Fruit fly (Drosophila melanogaster) whole organism, embryonic: ENCODE data around the gene Crz.

ENCODE experiments used
- Adf1 ChIP-seq: fragments of 200-800 bp; sonication (Bioruptor generic); IDR thresholded peaks from 2 replicates; pipeline ENCODE4 v1.3.6; 2022; ENCODE audit warnings: missing biosample characterization, missing genetic modification characterization
- Antp ChIP-seq: fragments of 200-800 bp; sonication (Bioruptor generic); optimal IDR thresholded peaks from 3 replicates; lab custom pipeline; 2016; ENCODE audit warnings: missing biosample characterization, missing genetic modification characterization
- Atf-2 ChIP-seq: fragments of 200-800 bp; sonication (Bioruptor generic); optimal IDR thresholded peaks from 2 replicates; lab custom pipeline; 2016; ENCODE audit warnings: missing biosample characterization, missing genetic modification characterization
- B-H1 ChIP-seq: fragments of 200-800 bp; sonication (Bioruptor generic); IDR thresholded peaks from 3 replicates; pipeline ENCODE4 v1.3.6; 2022; ENCODE audit warnings: missing biosample characterization, missing genetic modification characterization
- BEAF-32 ChIP-seq: fragments of 200-800 bp; sonication (Bioruptor generic); optimal IDR thresholded peaks from 3 replicates; lab custom pipeline; 2017; ENCODE audit warnings: missing biosample characterization, missing genetic modification characterization, mild to moderate bottlenecking, moderate library complexity, missing genetic modification reagents
- Bgb ChIP-seq: fragments of 200-800 bp; sonication (Bioruptor generic); IDR thresholded peaks from 2 replicates; pipeline ENCODE4 v1.3.6; 2022; ENCODE audit warnings: missing biosample characterization, missing genetic modification characterization; ENCODE audit not compliant: partially characterized antibody
- CG10147 ChIP-seq: fragments of 200-800 bp; sonication (Bioruptor generic); optimal IDR thresholded peaks from 2 replicates; lab custom pipeline; 2019; ENCODE audit warnings: missing biosample characterization, mild to moderate bottlenecking, missing genetic modification characterization, moderate library complexity
- CG12236 ChIP-seq: fragments of 200-800 bp; sonication (Bioruptor generic); optimal IDR thresholded peaks from 2 replicates; lab custom pipeline; 2016; ENCODE audit warnings: missing biosample characterization, missing genetic modification characterization
- CG12391 ChIP-seq: fragments of 200-800 bp; sonication (Bioruptor generic); optimal IDR thresholded peaks from 3 replicates; lab custom pipeline; 2018; ENCODE audit warnings: missing biosample characterization, mild to moderate bottlenecking, missing genetic modification characterization, moderate library complexity
- CG12659 ChIP-seq: fragments of 200-800 bp; sonication (Bioruptor generic); optimal IDR thresholded peaks from 3 replicates; lab custom pipeline; 2017; ENCODE audit warnings: mild to moderate bottlenecking, missing biosample characterization, missing genetic modification reagents, missing genetic modification characterization
- CG13624 ChIP-seq: fragments of 200-800 bp; sonication (Bioruptor generic); optimal IDR thresholded peaks from 2 replicates; lab custom pipeline; 2016; ENCODE audit warnings: missing biosample characterization, missing genetic modification characterization
- CG15479 ChIP-seq: fragments of 200-800 bp; sonication (Bioruptor generic); optimal IDR thresholded peaks from 3 replicates; lab custom pipeline; 2019; ENCODE audit warnings: missing biosample characterization, mild to moderate bottlenecking, missing genetic modification characterization, moderate library complexity
- CG16779 ChIP-seq: fragments of 200-800 bp; sonication (Bioruptor generic); IDR thresholded peaks from 2 replicates; pipeline ENCODE4 v1.3.6; 2022; ENCODE audit warnings: missing biosample characterization, missing genetic modification characterization
- CG17385 ChIP-seq: fragments of 200-800 bp; sonication (Bioruptor generic); optimal IDR thresholded peaks from 3 replicates; lab custom pipeline; 2018; ENCODE audit warnings: missing biosample characterization, mild to moderate bottlenecking, missing genetic modification characterization
- CG1792 ChIP-seq: fragments of 200-800 bp; sonication (Bioruptor generic); optimal IDR thresholded peaks from 2 replicates; lab custom pipeline; 2016; ENCODE audit warnings: missing biosample characterization, missing genetic modification characterization
- CG2678 ChIP-seq: fragments of 200-800 bp; sonication (Bioruptor generic); optimal IDR thresholded peaks from 3 replicates; lab custom pipeline; 2019; ENCODE audit warnings: missing biosample characterization, mild to moderate bottlenecking, missing genetic modification characterization, moderate library complexity
- CG30403 ChIP-seq: fragments of 200-800 bp; sonication (Bioruptor generic); optimal IDR thresholded peaks from 3 replicates; lab custom pipeline; 2016; ENCODE audit warnings: missing biosample characterization, missing genetic modification characterization
- CG32532 ChIP-seq: fragments of 200-800 bp; sonication (Bioruptor generic); IDR thresholded peaks from 2 replicates; pipeline ENCODE4 v1.3.6; 2022; ENCODE audit warnings: missing biosample characterization, missing genetic modification characterization
- CG42726 ChIP-seq: fragments of 200-800 bp; sonication (Bioruptor generic); IDR thresholded peaks from 2 replicates; pipeline ENCODE4 v1.3.6; 2022; ENCODE audit warnings: missing biosample characterization, missing genetic modification characterization; ENCODE audit not compliant: partially characterized antibody
- CG6791 ChIP-seq: fragments of 200-800 bp; sonication (Bioruptor generic); IDR thresholded peaks from 3 replicates; pipeline ENCODE4 v1.3.6; 2022; ENCODE audit warnings: missing biosample characterization, missing genetic modification characterization; ENCODE audit not compliant: partially characterized antibody
- CG7963 ChIP-seq: fragments of 200-800 bp; sonication (Bioruptor generic); IDR thresholded peaks from 3 replicates; pipeline ENCODE4 v1.3.6; 2022; ENCODE audit warnings: missing biosample characterization, missing genetic modification characterization; ENCODE audit not compliant: partially characterized antibody
- CG8281 ChIP-seq: fragments of 200-800 bp; sonication (Bioruptor generic); optimal IDR thresholded peaks from 2 replicates; lab custom pipeline; 2018; ENCODE audit warnings: missing biosample characterization, mild to moderate bottlenecking, missing genetic modification characterization, moderate library complexity
- CG8290 ChIP-seq, 3 experiments: fragments of 200-800 bp; sonication (Bioruptor generic); optimal IDR thresholded peaks; 2 replicates each; lab custom pipeline; 2016 to 2019; ENCODE audit warnings: missing biosample characterization in 3 of 3, missing genetic modification characterization in 3 of 3, mild to moderate bottlenecking in 2 of 3, moderate library complexity in 1 of 3
- CG9932 ChIP-seq: fragments of 200-800 bp; sonication (Bioruptor generic); IDR thresholded peaks from 2 replicates; pipeline ENCODE4 v1.3.6; 2022; ENCODE audit warnings: missing biosample characterization, missing genetic modification characterization
- Dbx ChIP-seq: fragments of 200-800 bp; sonication (Bioruptor generic); IDR thresholded peaks from 3 replicates; pipeline ENCODE4 v1.3.6; 2022; ENCODE audit warnings: missing biosample characterization, missing genetic modification characterization
- Fer1 ChIP-seq: fragments of 200-800 bp; sonication (Bioruptor generic); optimal IDR thresholded peaks from 2 replicates; lab custom pipeline; 2017; ENCODE audit warnings: missing biosample characterization, mild to moderate bottlenecking, missing genetic modification characterization
- Hsf ChIP-seq: fragments of 200-800 bp; sonication (Bioruptor generic); optimal IDR thresholded peaks from 3 replicates; lab custom pipeline; 2016; ENCODE audit warnings: missing biosample characterization, missing genetic modification characterization
- Lhr ChIP-seq: fragments of 200-800 bp; sonication (Bioruptor generic); optimal IDR thresholded peaks from 3 replicates; lab custom pipeline; 2017; ENCODE audit warnings: mild to moderate bottlenecking, missing biosample characterization, missing genetic modification reagents, missing genetic modification characterization
- MBD-R2 ChIP-seq: fragments of 200-800 bp; sonication (Bioruptor generic); IDR thresholded peaks from 2 replicates; pipeline ENCODE4 v1.3.6; 2022; ENCODE audit warnings: missing biosample characterization, missing genetic modification characterization
- Mes4 ChIP-seq: fragments of 200-800 bp; sonication (Bioruptor generic); optimal IDR thresholded peaks from 2 replicates; lab custom pipeline; 2016; ENCODE audit warnings: missing biosample characterization, missing genetic modification characterization
- Nf-YA ChIP-seq: fragments of 200-800 bp; sonication (Bioruptor generic); IDR thresholded peaks from 2 replicates; pipeline ENCODE4 v1.3.6; 2022; ENCODE audit warnings: missing biosample characterization, missing genetic modification characterization
- Rfx ChIP-seq: fragments of 200-800 bp; sonication (Bioruptor generic); IDR thresholded peaks from 2 replicates; pipeline ENCODE4 v1.3.6; 2022; ENCODE audit warnings: missing biosample characterization, missing genetic modification characterization
- Scr ChIP-seq: fragments of 200-800 bp; sonication (Bioruptor generic); IDR thresholded peaks from 2 replicates; pipeline ENCODE4 v1.3.6; 2022; ENCODE audit warnings: missing biosample characterization, missing genetic modification characterization; ENCODE audit not compliant: partially characterized antibody
- Spps ChIP-seq: fragments of 200-800 bp; sonication (Bioruptor generic); optimal IDR thresholded peaks from 2 replicates; lab custom pipeline; 2018; ENCODE audit warnings: missing biosample characterization, mild to moderate bottlenecking, missing genetic modification characterization
- Sry-δ ChIP-seq: fragments of 200-800 bp; sonication (Bioruptor generic); optimal IDR thresholded peaks from 2 replicates; lab custom pipeline; 2016; ENCODE audit warnings: missing biosample characterization, missing genetic modification characterization
- Xrp1 ChIP-seq: fragments of 200-800 bp; sonication (Bioruptor generic); IDR thresholded peaks from 2 replicates; pipeline ENCODE4 v1.3.6; 2022; ENCODE audit warnings: missing biosample characterization, missing genetic modification characterization
- YL-1 ChIP-seq: fragments of 200-800 bp; sonication (Bioruptor generic); optimal IDR thresholded peaks from 3 replicates; lab custom pipeline; 2017; ENCODE audit warnings: missing biosample characterization, mild to moderate bottlenecking, missing genetic modification characterization
- caup ChIP-seq: fragments of 200-800 bp; sonication (Bioruptor generic); optimal IDR thresholded peaks from 3 replicates; lab custom pipeline; 2017; ENCODE audit warnings: missing biosample characterization, mild to moderate bottlenecking, missing genetic modification characterization, moderate library complexity; ENCODE audit not compliant: severe bottlenecking
- eve ChIP-seq, 2 experiments: fragments of >200 bp; optimal IDR thresholded peaks; 2 replicates each; lab custom pipeline; 2017; ENCODE audit warnings: missing biosample characterization in 2 of 2, missing genetic modification characterization in 2 of 2
- fd64A ChIP-seq: fragments of 200-800 bp; sonication (Bioruptor generic); optimal IDR thresholded peaks from 3 replicates; lab custom pipeline; 2018; ENCODE audit warnings: missing biosample characterization, mild to moderate bottlenecking, missing genetic modification characterization
- fru ChIP-seq: fragments of >200 bp; optimal IDR thresholded peaks from 2 replicates; lab custom pipeline; 2017
- gfzf ChIP-seq: fragments of 200-800 bp; sonication (Bioruptor generic); optimal IDR thresholded peaks from 2 replicates; lab custom pipeline; 2016; ENCODE audit warnings: missing biosample characterization, mild to moderate bottlenecking, missing genetic modification characterization, moderate library complexity
- her ChIP-seq: fragments of 200-800 bp; sonication (Bioruptor generic); optimal IDR thresholded peaks from 2 replicates; lab custom pipeline; 2016; ENCODE audit warnings: missing biosample characterization, missing genetic modification characterization
- hkb ChIP-seq, 2 experiments: fragments of 200-800 bp in 1 of 2; fragments of >200 bp in 1 of 2; sonication (Bioruptor generic) in 1 of 2; IDR thresholded peaks in 1 of 2; optimal IDR thresholded peaks in 1 of 2; 2 replicates each; pipeline versions ENCODE4 v1.3.6 to Lab custom; 2017 to 2022; ENCODE audit warnings: missing biosample characterization in 1 of 2, missing genetic modification characterization in 1 of 2
- odd ChIP-seq: fragments of 200-800 bp; sonication (Bioruptor generic); optimal IDR thresholded peaks from 2 replicates; lab custom pipeline; 2017; ENCODE audit warnings: missing biosample characterization, mild to moderate bottlenecking, missing genetic modification characterization
- sens ChIP-seq: fragments of 200-800 bp; sonication (Bioruptor generic); peaks from one replicate; lab custom pipeline; 2016; ENCODE audit warnings: missing biosample characterization, missing genetic modification characterization
- shn ChIP-seq: fragments of 200-800 bp; sonication (Bioruptor generic); optimal IDR thresholded peaks from 3 replicates; lab custom pipeline; 2016; ENCODE audit warnings: missing biosample characterization, missing genetic modification characterization
- trem ChIP-seq: fragments of 200-800 bp; optimal IDR thresholded peaks from 3 replicates; lab custom pipeline; 2019; ENCODE audit warnings: missing biosample characterization, mild to moderate bottlenecking, missing genetic modification characterization, moderate library complexity

The Crz gene

dm6 chr3R:14311027-14311426 lies 3.6 kb upstream of the Crz start (continued):
- no peak for TF ChIP-seq hkb (optimal IDR thresholded peaks at IDR 0.05; lab: Kevin White, UChicago)
- peak; percentile 45; the same call in 1 of the 2 replicates for TF ChIP-seq hkb (GFP tag; IDR thresholded peaks at IDR 0.05; lab: Robert Waterston, UW)
- TF ChIP-seq B-H1 (GFP tag; lab: Robert Waterston, UW), result peak; percentile 37; the same call in 1 of the 3 replicates
- TF ChIP-seq CG10147, result peak; percentile 22
- no peak for TF ChIP-seq BEAF-32 (GFP tag; lab: Kevin White, UChicago)
- peak; percentile 53 for TF ChIP-seq Xrp1 (GFP tag; lab: Robert Waterston, UW)
- TF ChIP-seq, all 482 proteins: peak for 68

DNA sequence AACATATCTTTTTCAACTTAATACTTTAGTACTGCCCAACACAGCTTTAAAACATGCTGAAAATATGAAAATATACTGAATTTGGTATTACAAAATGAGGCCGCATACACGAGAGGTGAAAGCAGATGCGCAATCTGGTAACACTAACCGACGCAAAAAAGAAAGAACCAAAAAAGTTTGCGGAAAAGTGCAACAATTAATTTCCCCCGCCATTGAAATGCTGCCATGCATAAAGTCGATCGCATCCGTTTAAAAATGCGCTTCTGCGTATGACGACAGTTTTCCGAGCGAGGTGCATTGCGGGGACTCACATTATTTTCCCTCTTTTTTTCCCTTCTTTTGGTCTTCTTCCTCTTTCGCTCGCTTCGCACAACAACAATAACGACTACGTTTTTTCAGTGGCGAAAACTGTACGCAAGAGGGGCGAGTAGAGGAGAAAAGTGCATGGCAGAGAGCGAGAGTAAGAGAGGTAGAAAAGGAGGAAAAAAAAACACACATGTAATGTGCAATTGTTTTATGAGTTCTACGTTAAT lies 1.3 kb downstream of the Crz start, which contains the start of gene Set8:
Set8 (plus strand) TSS at position 127 of the 533 bp plus-strand sequence.
- TF ChIP-seq Scr (no peak), her (GFP tag; lab: Kevin White, UChicago) (no peak), CG1792 (GFP tag; lab: Kevin White, UChicago) (no peak), CG12391 (tag; lab: Kevin White, UChicago) (peak; percentile 18), shn (GFP tag; lab: Kevin White, UChicago) (no peak), Spps (tag; lab: Kevin White, UChicago) (no peak), Nf-YA (no peak), CG12659 (GFP tag; lab: Kevin White, UChicago) (peak; percentile 60), Bgb (GFP tag; lab: Robert Waterston, UW) (peak; percentile 45; the same call in 1 of the 2 replicates), Antp (no peak), CG42726 (GFP tag; lab: Robert Waterston, UW) (no peak), Lhr (GFP tag; lab: Kevin White, UChicago) (peak; percentile 68), Sry-δ (GFP tag; lab: Kevin White, UChicago) (peak; percentile 24), CG8281 (no peak), CG15479 (GFP tag; lab: Kevin White, UChicago) (peak; percentile 71), YL-1 (GFP tag; lab: Kevin White, UChicago) (peak; percentile 87), CG2678 (no peak), gfzf (GFP tag; lab: Kevin White, UChicago) (peak; percentile 94), CG13624 (GFP tag; lab: Kevin White, UChicago) (peak; percentile 0), Atf-2 (GFP tag; lab: Kevin White, UChicago) (no peak), MBD-R2 (GFP tag; lab: Robert Waterston, UW) (peak; percentile 43), CG30403 (GFP tag; lab: Kevin White, UChicago) (peak; percentile 1), sens (GFP tag; lab: Kevin White, UChicago) (peak; percentile 74), Rfx (GFP tag; lab: Robert Waterston, UW) (no peak), fru (lab: Kevin White, UChicago) (no peak), Dbx (GFP tag; lab: Robert Waterston, UW) (0 out of 3 replicates have a peak, but pooled peaks have one; percentile 30), Adf1 (GFP tag; lab: Robert Waterston, UW) (no peak; the same call in 1 of the 2 replicates), CG32532 (GFP tag; lab: Robert Waterston, UW) (no peak), fd64A (GFP tag; lab: Kevin White, UChicago) (no peak), CG8290 (GFP tag; optimal IDR thresholded peaks at IDR 0.05; lab: Kevin White, UChicago) (peak; percentile 19), CG8290 (tag; optimal IDR thresholded peaks at IDR 0.05; lab: Kevin White, UChicago) (no peak), eve (GFP tag; optimal IDR thresholded peaks at IDR 0.05; lab: Kevin White, UChicago) (no peak), Fer1 (GFP tag; lab: Kevin White, UChicago) (peak; percentile 11), CG12236 (GFP tag; lab: Kevin White, UChicago) (no peak), odd (GFP tag; lab: Kevin White, UChicago) (no peak), Mes4 (no peak), CG6791 (0 out of 3 replicates have a peak, but pooled peaks have one; percentile 12), Hsf (GFP tag; lab: Kevin White, UChicago) (no peak), caup (GFP tag; lab: Kevin White, UChicago) (no peak), CG17385 (GFP tag; lab: Kevin White, UChicago) (peak; percentile 94), CG9932 (GFP tag; lab: Robert Waterston, UW) (no peak), CG7963 (no peak), CG16779 (GFP tag; lab: Robert Waterston, UW) (no peak), trem (tag; lab: Kevin White, UChicago) (peak; percentile 82)
